Worm (Caenorhabditis elegans): ENCODE measurements around the gene F29B9.11.

Gene F29B9.11

ce11 chrIV:4657874-4658273 is 2.1 kb downstream of the F29B9.11 start, which contains the start of gene col-111:
Gene col-111, minus strand, starts transcription at chrIV:4657974.
- no peak for TF ChIP-seq madf-2 (tag; optimal IDR thresholded peaks at IDR 0.05)
- no peak for TF ChIP-seq hlh-6 (tag; optimal IDR thresholded peaks at IDR 0.05)
- no peak for TF ChIP-seq C38D4.7 (GFP tag; optimal IDR thresholded peaks at IDR 0.05)
- no peak for TF ChIP-seq ama-1 (optimal IDR thresholded peaks at IDR 0.05)
- TF ChIP-seq nfya-1 (tag; optimal IDR thresholded peaks at IDR 0.05), result no peak
- TF ChIP-seq F13H6.1 (tag; optimal IDR thresholded peaks at IDR 0.05), result no peak
- no peak for TF ChIP-seq eyg-1 (tag; optimal IDR thresholded peaks at IDR 0.05)

DNA sequence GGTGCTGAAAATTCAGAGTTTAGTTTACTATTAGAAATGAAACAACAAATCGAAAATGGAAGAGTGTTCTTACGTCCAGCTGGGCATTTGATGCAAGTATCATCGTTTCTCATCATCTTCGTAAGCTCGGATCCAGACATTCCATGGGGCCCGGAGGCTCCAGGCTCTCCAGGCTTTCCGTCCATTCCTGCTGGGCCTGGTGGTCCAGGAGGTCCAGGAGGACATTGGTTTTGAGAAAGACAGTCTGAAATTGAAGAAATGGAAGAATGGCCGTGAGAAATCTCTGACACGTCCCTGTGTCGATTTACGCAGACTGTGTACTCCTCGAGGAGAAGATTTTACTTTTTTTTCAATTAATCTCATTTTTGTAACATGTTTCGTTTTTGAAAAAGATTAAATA is 3.6 kb downstream of the F29B9.11 start:
- TF ChIP-seq lin-11 (tag; optimal IDR thresholded peaks at IDR 0.05), result no peak
- no peak for TF ChIP-seq K09A11.1 (tag; optimal IDR thresholded peaks at IDR 0.05; ENCODE audit: insufficient read depth)
- no peak for TF ChIP-seq npax-4 (tag; optimal IDR thresholded peaks at IDR 0.05)
- TF ChIP-seq che-1 (tag; optimal IDR thresholded peaks at IDR 0.05), result no peak
- TF ChIP-seq unc-55 (GFP tag; optimal IDR thresholded peaks at IDR 0.05), result no peak
- TF ChIP-seq unc-86 (tag; optimal IDR thresholded peaks at IDR 0.05), result no peak
- no peak for TF ChIP-seq ceh-6 (GFP tag; optimal IDR thresholded peaks at IDR 0.05)
- no peak for TF ChIP-seq hlh-6 (tag; optimal IDR thresholded peaks at IDR 0.05)
- no peak for TF ChIP-seq ref-2 (tag; optimal IDR thresholded peaks at IDR 0.05)
- TF ChIP-seq C38D4.7 (GFP tag; optimal IDR thresholded peaks at IDR 0.05), result no peak
- no peak for TF ChIP-seq ceh-30 (tag; optimal IDR thresholded peaks at IDR 0.05)
- no peak for TF ChIP-seq ceh-9 (tag; optimal IDR thresholded peaks at IDR 0.05)
- TF ChIP-seq pros-1 (tag; optimal IDR thresholded peaks at IDR 0.05), result no peak
- no peak for TF ChIP-seq fkh-10 (GFP tag; optimal IDR thresholded peaks at IDR 0.05)
- no peak for TF ChIP-seq pax-1 (tag; optimal IDR thresholded peaks at IDR 0.05)
- no peak for TF ChIP-seq ceh-22 (tag; optimal IDR thresholded peaks at IDR 0.05)
- no peak for TF ChIP-seq pqm-1 (tag; optimal IDR thresholded peaks at IDR 0.05)
- no peak for TF ChIP-seq nhr-11 (tag; optimal IDR thresholded peaks at IDR 0.05)
- no peak for TF ChIP-seq nfya-1 (tag; optimal IDR thresholded peaks at IDR 0.05)

- TF ChIP-seq ceh-34 (tag; optimal IDR thresholded peaks at IDR 0.05) (peak; percentile 34), dmd-4 (tag; optimal IDR thresholded peaks at IDR 0.05; ENCODE audit: borderline replicate concordance) (no peak), hlh-6 (tag; optimal IDR thresholded peaks at IDR 0.05) (peak; percentile 64), sdc-2 (tag; optimal IDR thresholded peaks at IDR 0.05) (peak; percentile 53), odd-2 (tag; optimal IDR thresholded peaks at IDR 0.05) (no peak)
Measured at ce11 chrIV:4655979-4656378, 4.0 kb downstream of the F29B9.11 start.

- no peak for TF ChIP-seq ceh-9 (tag; optimal IDR thresholded peaks at IDR 0.05)
- TF ChIP-seq pqm-1 (tag; optimal IDR thresholded peaks at IDR 0.05), result no peak
- no peak for TF ChIP-seq tbx-2 (tag; optimal IDR thresholded peaks at IDR 0.05)
- no peak for TF ChIP-seq npax-4 (tag; optimal IDR thresholded peaks at IDR 0.05)
- no peak for TF ChIP-seq rnt-1 (tag; optimal IDR thresholded peaks at IDR 0.05)
- TF ChIP-seq nhr-11 (tag; optimal IDR thresholded peaks at IDR 0.05), result no peak
- TF ChIP-seq ceh-45 (GFP tag; IDR thresholded peaks at IDR 0.05), result no peak
- TF ChIP-seq gmeb-2 (tag; optimal IDR thresholded peaks at IDR 0.05), result no peak
- TF ChIP-seq pag-3 (tag; optimal IDR thresholded peaks at IDR 0.05; ENCODE audit: borderline replicate concordance), result no peak
- TF ChIP-seq hlh-6 (tag; optimal IDR thresholded peaks at IDR 0.05), result no peak
- TF ChIP-seq unc-55 (GFP tag; optimal IDR thresholded peaks at IDR 0.05), result no peak
- TF ChIP-seq pros-1 (tag; optimal IDR thresholded peaks at IDR 0.05), result no peak
- no peak for TF ChIP-seq madf-2 (tag; optimal IDR thresholded peaks at IDR 0.05)
- no peak for TF ChIP-seq elt-4 (tag; optimal IDR thresholded peaks at IDR 0.05)
Measured at ce11 chrIV:4653708-4654107, 6.3 kb downstream of the F29B9.11 start.

ce11 chrIV:4652962-4653361 is 7.0 kb downstream of the F29B9.11 start, which contains the start of gene psr-1:
Gene psr-1, plus strand, starts transcription at chrIV:4653262.
- TF ChIP-seq hlh-13 (GFP tag; optimal IDR thresholded peaks at IDR 0.05) (no peak), unc-86 (tag; optimal IDR thresholded peaks at IDR 0.05) (no peak), nhr-11 (tag; optimal IDR thresholded peaks at IDR 0.05) (no peak), ceh-34 (tag; optimal IDR thresholded peaks at IDR 0.05) (no peak), dve-1 (tag; optimal IDR thresholded peaks at IDR 0.05) (no peak), hlh-30 (tag; optimal IDR thresholded peaks at IDR 0.05; ENCODE audit: insufficient read depth) (no peak), K02D7.2 (tag; optimal IDR thresholded peaks at IDR 0.05) (no peak)
